Fruit fly (Drosophila melanogaster): Measurements from ENCODE around the gene Smr.

The Smr gene

DNA sequence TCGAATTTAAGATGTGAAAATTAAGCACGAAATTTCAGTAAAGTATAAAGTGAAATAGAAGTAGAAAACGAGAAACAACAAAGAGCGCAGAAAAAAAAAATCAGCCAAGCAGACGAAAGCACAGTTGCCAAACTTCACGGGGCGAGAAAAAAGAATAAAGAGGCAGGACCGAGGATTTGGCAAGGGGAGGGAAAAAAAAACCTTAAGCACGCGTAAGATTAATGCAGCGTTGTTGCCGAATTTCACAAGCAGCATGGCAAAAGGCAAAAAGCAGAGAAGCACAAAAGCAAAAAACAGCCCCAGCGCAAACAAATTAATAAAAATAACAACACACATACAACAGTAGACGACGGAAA lies 8.1 kb downstream of the Smr start (continued):
- TF ChIP-seq CG17829 (tag; optimal IDR thresholded peaks at IDR 0.05) (no peak), gro (GFP tag; optimal IDR thresholded peaks at IDR 0.05) (peak; percentile 46), odd (GFP tag; optimal IDR thresholded peaks at IDR 0.05) (no peak), Hr39 (optimal IDR thresholded peaks at IDR 0.05) (no peak), Dip3 (GFP tag; optimal IDR thresholded peaks at IDR 0.05) (no peak), Poxn (GFP tag; IDR thresholded peaks at IDR 0.05) (no peak), CG15696 (tag; optimal IDR thresholded peaks at IDR 0.05) (no peak), CG4617 (GFP tag; optimal IDR thresholded peaks at IDR 0.05; ENCODE audit: borderline replicate concordance) (no peak)

- TF ChIP-seq CG4617 (GFP tag; optimal IDR thresholded peaks at IDR 0.05; ENCODE audit: borderline replicate concordance) (no peak), Bdp1 (GFP tag; optimal IDR thresholded peaks at IDR 0.05) (no peak), CG33557 (GFP tag; optimal IDR thresholded peaks at IDR 0.05) (no peak), CG12744 (GFP tag; optimal IDR thresholded peaks at IDR 0.05) (no peak), Pdp1 (GFP tag; optimal IDR thresholded peaks at IDR 0.05) (peak in 1 of 2 experiments; percentile 23), dpn (GFP tag; optimal IDR thresholded peaks at IDR 0.05) (no peak), Adf1 (GFP tag; IDR thresholded peaks at IDR 0.05) (peak; percentile 86), pan (optimal IDR thresholded peaks at IDR 0.05) (no peak), pan (GFP tag; optimal IDR thresholded peaks at IDR 0.05 in 1 of 2, IDR thresholded peaks at IDR 0.05 in 1 of 2) (no peak), ci (GFP tag; IDR thresholded peaks at IDR 0.05) (peak; percentile 42; the same call in 1 of the 3 replicates), ase (GFP tag; IDR thresholded peaks at IDR 0.05) (no peak), Elba2 (GFP tag; optimal IDR thresholded peaks at IDR 0.05) (no peak), CG7839 (tag; optimal IDR thresholded peaks at IDR 0.05) (no peak), Scr (GFP tag; IDR thresholded peaks at IDR 0.05; ENCODE audit: partially characterized antibody) (no peak), knrl (GFP tag; IDR thresholded peaks at IDR 0.05; ENCODE audit: partially characterized antibody) (no peak), Neu2 (GFP tag; optimal IDR thresholded peaks at IDR 0.05; ENCODE audit: borderline replicate concordance) (no peak), org-1 (GFP tag; optimal IDR thresholded peaks at IDR 0.05) (no peak), run (tag; optimal IDR thresholded peaks at IDR 0.05) (no peak), CG2199 (GFP tag; IDR thresholded peaks at IDR 0.05) (peak; percentile 63; the same call in 1 of the 3 replicates), CG6654 (GFP tag; optimal IDR thresholded peaks at IDR 0.05) (no peak), CG3065 (GFP tag; optimal IDR thresholded peaks at IDR 0.05) (no peak), CG7987 (GFP tag; optimal IDR thresholded peaks at IDR 0.05) (no peak), Sin3A (optimal IDR thresholded peaks at IDR 0.05) (no peak), CG17328 (GFP tag; IDR thresholded peaks at IDR 0.05) (no peak), onecut (GFP tag; IDR thresholded peaks at IDR 0.05) (peak; percentile 7; the same call in 1 of the 2 replicates), Dp (GFP tag; optimal IDR thresholded peaks at IDR 0.05) (no peak), mam (GFP tag; optimal IDR thresholded peaks at IDR 0.05) (no peak), HHEX (GFP tag; optimal IDR thresholded peaks at IDR 0.05) (no peak), HLH54F (GFP tag; optimal IDR thresholded peaks at IDR 0.05) (no peak), CG6689 (GFP tag; IDR thresholded peaks at IDR 0.05) (no peak), chm (GFP tag; IDR thresholded peaks at IDR 0.05) (0 out of 2 replicates have a peak, but pooled peaks have one; percentile 9), Med (GFP tag) (peak; percentile 76), twi (tag; optimal IDR thresholded peaks at IDR 0.05) (peak; percentile 51), lola (GFP tag; optimal IDR thresholded peaks at IDR 0.05) (no peak), abd-A (tag; optimal IDR thresholded peaks at IDR 0.05) (peak; percentile 34), Dfd (GFP tag; optimal IDR thresholded peaks at IDR 0.05) (no peak), CG14965 (GFP tag; optimal IDR thresholded peaks at IDR 0.05; ENCODE audit: borderline replicate concordance) (no peak), hth (optimal IDR thresholded peaks at IDR 0.05) (no peak), row (GFP tag; IDR thresholded peaks at IDR 0.05) (peak; percentile 8; the same call in 1 of the 3 replicates), dmrt99B (tag; optimal IDR thresholded peaks at IDR 0.05) (no peak), CG2889 (GFP tag; IDR thresholded peaks at IDR 0.05) (no peak), CG9727 (GFP tag; optimal IDR thresholded peaks at IDR 0.05) (no peak), jing (GFP tag; optimal IDR thresholded peaks at IDR 0.05) (no peak), lbe (GFP tag; optimal IDR thresholded peaks at IDR 0.05) (no peak)
Measured at dm6 chrX:12733770-12734189, 8.6 kb downstream of the Smr start.
